Fruit fly (Drosophila melanogaster) whole organism: ENCODE data around the gene Oatp33Ea.

Source experiments
- CG8478 ChIP-seq: fragments of >200 bp; optimal IDR thresholded peaks from 2 replicates; lab custom pipeline; 2018; ENCODE audit warnings: inconsistent platforms
- Dll ChIP-seq: fragments of >200 bp; optimal IDR thresholded peaks from 2 replicates; lab custom pipeline; 2017
- pan ChIP-seq: fragments of >200 bp; optimal IDR thresholded peaks from 2 replicates; lab custom pipeline; 2017
- psq ChIP-seq: fragments of >200 bp; optimal IDR thresholded peaks from 2 replicates; lab custom pipeline; 2017
- usp ChIP-seq: fragments of >200 bp; optimal IDR thresholded peaks from 2 replicates; lab custom pipeline; 2017; ENCODE audit warnings: missing biosample characterization, missing genetic modification characterization, mixed read lengths

DNA sequence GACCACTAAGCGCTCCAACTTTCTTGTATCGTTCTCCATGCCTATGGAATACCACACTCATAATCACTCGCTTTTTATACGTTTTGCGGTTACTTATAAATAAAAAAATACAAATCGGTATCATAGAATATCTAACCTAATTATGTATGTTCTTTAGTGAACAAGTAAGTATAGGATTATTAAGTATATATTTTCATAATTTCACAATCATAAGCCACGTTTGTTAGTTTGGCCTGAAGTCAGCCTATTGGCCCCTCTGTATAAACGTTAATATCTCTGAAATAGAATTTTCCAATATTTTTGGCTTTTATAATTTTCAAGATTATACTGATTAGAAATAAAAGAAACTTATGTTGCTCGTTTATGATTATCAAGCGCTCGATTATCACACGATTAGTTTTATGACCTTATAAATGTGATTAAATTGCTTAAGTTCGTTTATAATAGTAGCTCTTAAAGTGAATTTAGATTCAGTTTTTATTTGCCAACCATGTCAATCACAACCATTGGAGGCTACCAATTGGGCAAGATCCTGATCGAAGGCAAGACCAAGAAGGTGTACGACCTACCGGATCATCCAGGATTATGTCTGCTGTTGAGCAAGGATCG, 7.6 kb upstream of the Oatp33Ea start, which contains the start of gene CG5418:
- TF ChIP-seq psq (lab: Kevin White, UChicago) (no peak), Dll (lab: Kevin White, UChicago) (no peak), pan (no peak), CG8478 (lab: Kevin White, UChicago) (no peak), usp (GFP tag; lab: Kevin White, UChicago) (no peak)
